Worm (Caenorhabditis elegans) whole organism, L4 larva: ENCODE results near the gene eif-3.L.

Experiments
- F26F4.8 ChIP-seq: fragments of 200-800 bp; sonication (Bioruptor generic); conservative IDR thresholded peaks from 2 replicates; pipeline ENCODE4 v1.3.6; 2022; ENCODE audit warnings: missing genetic modification characterization, missing compliant biosample characterization
- F37D6.2 ChIP-seq: sonication (generic microtip); optimal IDR thresholded peaks from 2 replicates; lab custom pipeline; 2016; ENCODE audit warnings: mild to moderate bottlenecking, missing genetic modification characterization, missing compliant biosample characterization
- F44E2.7 ChIP-seq: fragments of 200-800 bp; sonication (Bioruptor generic); IDR thresholded peaks from 2 replicates; pipeline ENCODE4 v2.1.2; 2022; ENCODE audit warnings: missing genetic modification characterization, missing compliant biosample characterization
- F49E8.2 ChIP-seq: sonication (generic microtip); optimal IDR thresholded peaks from 2 replicates; lab custom pipeline; 2016; ENCODE audit warnings: missing compliant biosample characterization, mild to moderate bottlenecking, missing genetic modification characterization, borderline replicate concordance
- ZK337.2 ChIP-seq: fragments of 200-800 bp; sonication (Bioruptor generic); IDR thresholded peaks from 2 replicates; pipeline ENCODE4 v1.3.6; 2022; ENCODE audit warnings: missing genetic modification reagents, missing genetic modification characterization, missing compliant biosample characterization
- ZK546.5 ChIP-seq, 2 experiments: sonication (generic microtip); optimal IDR thresholded peaks; 2 replicates each; lab custom pipeline; 2017; ENCODE audit warnings: missing biosample characterization in 2 of 2, missing genetic modification characterization in 2 of 2
- aha-1 ChIP-seq: fragments of 150-350 bp; peaks from one replicate; lab custom pipeline; 2014; ENCODE audit warnings: missing biosample characterization, missing genetic modification characterization
- ama-1 ChIP-seq: fragments of 150-350 bp; optimal IDR thresholded peaks from 2 replicates; lab custom pipeline; 2014; ENCODE audit warnings: inconsistent platforms, mixed read lengths
- ceh-20 ChIP-seq: fragments of 200-800 bp; sonication (Bioruptor generic); IDR thresholded peaks from 2 replicates; pipeline ENCODE4 v1.3.6; 2022; ENCODE audit warnings: missing genetic modification reagents, missing genetic modification characterization, missing compliant biosample characterization
- ceh-44 ChIP-seq: fragments of 200-800 bp; sonication (Bioruptor generic); IDR thresholded peaks from 2 replicates; pipeline ENCODE4 v1.3.6; 2022; ENCODE audit warnings: missing genetic modification reagents, missing genetic modification characterization, missing compliant biosample characterization
- ces-1 ChIP-seq: fragments of 150-350 bp; sonication (generic microtip); optimal IDR thresholded peaks from 4 replicates; lab custom pipeline; 2014; ENCODE audit warnings: missing biosample characterization, missing genetic modification reagents, missing genetic modification characterization
- cey-2 ChIP-seq: sonication (generic microtip); optimal IDR thresholded peaks from 3 replicates; lab custom pipeline; 2017; ENCODE audit warnings: missing genetic modification characterization, mild to moderate bottlenecking, missing compliant biosample characterization, antibody characterized with exemption, borderline replicate concordance; ENCODE audit not compliant: insufficient read depth
- ctbp-1 ChIP-seq: fragments of 200-800 bp; sonication (Bioruptor generic); IDR thresholded peaks from 2 replicates; pipeline ENCODE4 v1.3.6; 2022; ENCODE audit warnings: missing genetic modification reagents, missing genetic modification characterization, missing compliant biosample characterization
- dmd-9 ChIP-seq: fragments of 200-800 bp; sonication (Bioruptor generic); IDR thresholded peaks from 2 replicates; pipeline ENCODE4 v1.3.6; 2022; ENCODE audit warnings: missing genetic modification reagents, missing genetic modification characterization, missing compliant biosample characterization
- egl-27 ChIP-seq: sonication (generic microtip); optimal IDR thresholded peaks from 3 replicates; lab custom pipeline; 2017; ENCODE audit warnings: missing biosample characterization, missing genetic modification reagents, missing genetic modification characterization
- egl-43 ChIP-seq: fragments of 200-800 bp; sonication (Bioruptor generic); IDR thresholded peaks from 2 replicates; pipeline ENCODE4 v1.3.6; 2022; ENCODE audit warnings: missing genetic modification reagents, missing genetic modification characterization, missing compliant biosample characterization
- fkh-10 ChIP-seq: fragments of 150-350 bp; optimal IDR thresholded peaks from 2 replicates; lab custom pipeline; 2014; ENCODE audit warnings: missing biosample characterization, missing genetic modification reagents, missing genetic modification characterization
- fos-1 ChIP-seq: fragments of 150-350 bp; optimal IDR thresholded peaks from 2 replicates; lab custom pipeline; 2014; ENCODE audit warnings: missing biosample characterization, missing genetic modification characterization
- gei-8 ChIP-seq: fragments of 200-800 bp; sonication (Bioruptor generic); optimal IDR thresholded peaks from 2 replicates; lab custom pipeline; 2018; ENCODE audit warnings: mild to moderate bottlenecking, missing genetic modification characterization, missing compliant biosample characterization
- hif-1 ChIP-seq, 2 experiments: sonication (generic microtip); optimal IDR thresholded peaks; 2 replicates each; lab custom pipeline; 2016 to 2017; ENCODE audit warnings: missing compliant biosample characterization in 2 of 2, missing genetic modification characterization in 2 of 2, missing genetic modification reagents in 2 of 2, missing genotype in 2 of 2, mild to moderate bottlenecking in 1 of 2
- hlh-11 ChIP-seq: fragments of 200-800 bp; sonication (Bioruptor generic); optimal IDR thresholded peaks from 2 replicates; lab custom pipeline; 2018; ENCODE audit warnings: mild to moderate bottlenecking, missing genetic modification characterization, missing compliant biosample characterization
- hmg-1.1 ChIP-seq: fragments of 200-800 bp; sonication (Bioruptor generic); IDR thresholded peaks from 2 replicates; pipeline ENCODE4 v1.3.6; 2022; ENCODE audit warnings: missing genetic modification reagents, missing genetic modification characterization, missing compliant biosample characterization
- jun-1 ChIP-seq: fragments of 150-350 bp; optimal IDR thresholded peaks from 2 replicates; lab custom pipeline; 2014; ENCODE audit warnings: missing biosample characterization, missing genetic modification reagents, missing genetic modification characterization
- lim-7 ChIP-seq: fragments of 200-800 bp; sonication (Bioruptor generic); IDR thresholded peaks from 2 replicates; pipeline ENCODE4 v1.3.6; 2022; ENCODE audit warnings: missing genetic modification characterization, missing compliant biosample characterization
- lin-15B ChIP-seq: fragments of 150-350 bp; sonication (generic microtip); optimal IDR thresholded peaks from 3 replicates; lab custom pipeline; 2014; ENCODE audit warnings: missing biosample characterization, missing genetic modification characterization
- lin-38 ChIP-seq: fragments of 200-800 bp; sonication (Bioruptor generic); IDR thresholded peaks from 2 replicates; pipeline ENCODE4 v1.3.6; 2022; ENCODE audit warnings: missing genetic modification reagents, missing genetic modification characterization, missing compliant biosample characterization
- lin-39 ChIP-seq: fragments of 150-350 bp; optimal IDR thresholded peaks from 2 replicates; lab custom pipeline; 2014; ENCODE audit warnings: missing biosample characterization, missing genetic modification reagents, missing genetic modification characterization
- lir-3 ChIP-seq: sonication (generic microtip); optimal IDR thresholded peaks from 2 replicates; lab custom pipeline; 2016; ENCODE audit warnings: mild to moderate bottlenecking, missing genetic modification characterization, missing compliant biosample characterization
- madf-5 ChIP-seq, 2 experiments: fragments of 200-800 bp; sonication (Bioruptor generic); IDR thresholded peaks; 2 replicates each; pipeline ENCODE4 v1.3.6; 2022; ENCODE audit warnings: missing compliant biosample characterization in 2 of 2, missing genetic modification characterization in 2 of 2
- mdl-1 ChIP-seq, 2 experiments: fragments of 150-350 bp in 1 of 2; sonication (generic microtip) in 1 of 2; optimal IDR thresholded peaks; 2 replicates each; lab custom pipeline; 2014 to 2017; ENCODE audit warnings: missing biosample characterization in 2 of 2, missing genetic modification characterization in 2 of 2
- mdt-29 ChIP-seq: fragments of 200-800 bp; sonication (Bioruptor generic); IDR thresholded peaks from 2 replicates; pipeline ENCODE4 v1.3.6; 2022; ENCODE audit warnings: missing genetic modification reagents, missing genetic modification characterization, missing compliant biosample characterization
- mep-1 ChIP-seq: fragments of 150-350 bp; sonication (generic microtip); optimal IDR thresholded peaks from 3 replicates; lab custom pipeline; 2014; ENCODE audit warnings: missing biosample characterization, missing genetic modification characterization
- mxl-3 ChIP-seq: fragments of 200-800 bp; sonication (Bioruptor generic); optimal IDR thresholded peaks from 2 replicates; lab custom pipeline; 2018; ENCODE audit warnings: mild to moderate bottlenecking, missing genetic modification characterization, missing compliant biosample characterization
- nhr-10 ChIP-seq: fragments of 150-350 bp; optimal IDR thresholded peaks from 2 replicates; lab custom pipeline; 2014; ENCODE audit warnings: missing biosample characterization, missing genetic modification characterization
- nhr-102 ChIP-seq: sonication (generic microtip); optimal IDR thresholded peaks from 2 replicates; lab custom pipeline; 2016; ENCODE audit warnings: mild to moderate bottlenecking, missing genetic modification characterization, moderate library complexity, missing compliant biosample characterization
- nhr-111 ChIP-seq: fragments of 200-800 bp; sonication (Bioruptor generic); optimal IDR thresholded peaks from 2 replicates; lab custom pipeline; 2018; ENCODE audit warnings: mild to moderate bottlenecking, missing genetic modification characterization, missing compliant biosample characterization
- nhr-25 ChIP-seq: sonication (generic microtip); optimal IDR thresholded peaks from 2 replicates; lab custom pipeline; 2017; ENCODE audit warnings: missing genetic modification characterization, mild to moderate bottlenecking, missing compliant biosample characterization, antibody characterized with exemption, moderate library complexity, borderline replicate concordance; ENCODE audit not compliant: insufficient read depth
- nhr-28 ChIP-seq: fragments of 150-350 bp; optimal IDR thresholded peaks from 2 replicates; lab custom pipeline; 2014; ENCODE audit warnings: missing biosample characterization, missing genetic modification characterization
- php-3 ChIP-seq: fragments of 200-800 bp; sonication (Bioruptor generic); IDR thresholded peaks from 2 replicates; pipeline ENCODE4 v1.3.6; 2022; ENCODE audit warnings: missing genetic modification reagents, missing genetic modification characterization, missing compliant biosample characterization
- rbr-2 ChIP-seq: sonication (generic microtip); optimal IDR thresholded peaks from 2 replicates; lab custom pipeline; 2016; ENCODE audit warnings: missing genotype, missing genetic modification characterization, missing compliant biosample characterization
- saeg-2 ChIP-seq: fragments of 200-800 bp; sonication (Bioruptor generic); IDR thresholded peaks from 2 replicates; pipeline ENCODE4 v1.3.6; 2022; ENCODE audit warnings: missing genetic modification reagents, missing genetic modification characterization, missing compliant biosample characterization
- set-16 ChIP-seq: fragments of 200-800 bp; sonication (Bioruptor generic); IDR thresholded peaks from 2 replicates; pipeline ENCODE4 v1.3.6; 2022; ENCODE audit warnings: missing genetic modification reagents, missing genetic modification characterization, missing compliant biosample characterization
- snpc-4 ChIP-seq: fragments of 150-350 bp; optimal IDR thresholded peaks from 2 replicates; lab custom pipeline; 2014; ENCODE audit warnings: missing biosample characterization, missing genetic modification characterization
- tra-1 ChIP-seq: fragments of 200-800 bp; sonication (Bioruptor generic); IDR thresholded peaks from 2 replicates; pipeline ENCODE4 v1.3.6; 2022; ENCODE audit warnings: missing genetic modification reagents, missing genetic modification characterization, missing compliant biosample characterization
- unc-130 ChIP-seq: sonication (generic microtip); optimal IDR thresholded peaks from 2 replicates; lab custom pipeline; 2016; ENCODE audit warnings: missing genetic modification reagents, missing genetic modification characterization, missing compliant biosample characterization
- unc-39 ChIP-seq: sonication (generic microtip); optimal IDR thresholded peaks from 2 replicates; lab custom pipeline; 2017; ENCODE audit warnings: missing biosample characterization, missing genetic modification characterization
- unc-62 ChIP-seq, 3 experiments: fragments of 150-350 bp in 1 of 3; sonication (generic microtip); optimal IDR thresholded peaks in 2 of 3; peaks in 1 of 3; 1 replicate in 1 of 3; 2 replicates in 2 of 3; lab custom pipeline; 2014 to 2017; ENCODE audit warnings: missing biosample characterization in 3 of 3, missing genetic modification characterization in 3 of 3, missing genetic modification reagents in 3 of 3, missing genotype in 1 of 3
- zfp-3 ChIP-seq: fragments of 200-800 bp; sonication (Bioruptor generic); conservative IDR thresholded peaks from 2 replicates; pipeline ENCODE4 v1.3.6; 2022; ENCODE audit warnings: missing genetic modification reagents, missing genetic modification characterization, missing compliant biosample characterization
- zip-11 ChIP-seq: fragments of 200-800 bp; sonication (Bioruptor generic); IDR thresholded peaks from 2 replicates; pipeline ENCODE4 v1.3.6; 2022; ENCODE audit warnings: missing genetic modification characterization, missing compliant biosample characterization
- ztf-11 ChIP-seq: fragments of 150-350 bp; optimal IDR thresholded peaks from 2 replicates; lab custom pipeline; 2014; ENCODE audit warnings: missing biosample characterization, missing genetic modification characterization

The eif-3.L gene

ce11 chrII:5661735-5662177 lies 39.5 kb upstream of the eif-3.L start (continued):
- TF ChIP-seq hif-1 (tag; optimal IDR thresholded peaks at IDR 0.05; lab: Kevin White, UChicago) (peak; percentile 31 to 94), nhr-28 (tag; lab: Kevin White, UChicago) (peak; percentile 55), zip-11 (peak; percentile 67; the same call in 1 of the 2 replicates), unc-130 (GFP tag; lab: Kevin White, UChicago) (peak; percentile 76), cey-2 (tag; lab: Kevin White, UChicago) (no peak), ceh-20 (GFP tag; lab: Robert Waterston, UW) (peak; percentile 96), zfp-3 (GFP tag; lab: Robert Waterston, UW) (peak; percentile 98), ZK337.2 (GFP tag; lab: Robert Waterston, UW) (peak; percentile 88), lin-15B (tag; lab: Kevin White, UChicago) (no peak), ZK546.5 (tag; optimal IDR thresholded peaks at IDR 0.05; lab: Kevin White, UChicago) (no peak), gei-8 (GFP tag; lab: Kevin White, UChicago) (peak; percentile 97), lim-7 (peak; percentile 95), tra-1 (GFP tag; lab: Robert Waterston, UW) (peak; percentile 97), ztf-11 (tag; lab: Kevin White, UChicago) (peak; percentile 29), mxl-3 (GFP tag; lab: Kevin White, UChicago) (peak; percentile 88), mdl-1 (tag; optimal IDR thresholded peaks at IDR 0.05; lab: Kevin White, UChicago) (peak; percentile 85 to 87), lin-38 (peak; percentile 89), hlh-11 (tag; lab: Kevin White, UChicago) (peak; percentile 87), fkh-10 (GFP tag; lab: Kevin White, UChicago) (peak; percentile 85), nhr-10 (tag; lab: Kevin White, UChicago) (peak; percentile 77), nhr-111 (GFP tag; lab: Kevin White, UChicago) (peak; percentile 99), hmg-1.1 (peak; percentile 97), aha-1 (tag; lab: Kevin White, UChicago) (peak; percentile 99), ctbp-1 (GFP tag; lab: Robert Waterston, UW) (peak; percentile 99), lir-3 (tag; lab: Kevin White, UChicago) (peak; percentile 72), mep-1 (tag; lab: Kevin White, UChicago) (peak; percentile 90), egl-43 (GFP tag; lab: Robert Waterston, UW) (peak; percentile 99), jun-1 (tag; lab: Kevin White, UChicago) (peak; percentile 33), F44E2.7 (GFP tag; lab: Robert Waterston, UW) (peak; percentile 94), F26F4.8 (GFP tag; lab: Robert Waterston, UW) (peak; percentile 57; the same call in 1 of the 2 replicates), madf-5 (GFP tag; IDR thresholded peaks at IDR 0.05; lab: Robert Waterston, UW) (peak; percentile 95 to 98), unc-39 (tag; lab: Kevin White, UChicago) (no peak), unc-62 (GFP tag; optimal IDR thresholded peaks at IDR 0.05 in 1 of 2; lab: Kevin White, UChicago) (peak in 1 of 2 experiments; percentile 100), unc-62 (tag; optimal IDR thresholded peaks at IDR 0.05; lab: Kevin White, UChicago) (peak; percentile 45), ceh-44 (GFP tag; lab: Robert Waterston, UW) (peak; percentile 34; the same call in 1 of the 2 replicates), egl-27 (tag; lab: Kevin White, UChicago) (peak; percentile 78), snpc-4 (no peak), F49E8.2 (tag; lab: Kevin White, UChicago) (peak; percentile 88), nhr-25 (tag; lab: Kevin White, UChicago) (peak; percentile 2), fos-1 (tag; lab: Kevin White, UChicago) (no peak), lin-39 (tag; lab: Kevin White, UChicago) (no peak), ama-1 (lab: Kevin White, UChicago) (peak; percentile 100), ces-1 (GFP tag; lab: Kevin White, UChicago) (no peak), saeg-2 (GFP tag; lab: Robert Waterston, UW) (peak; percentile 95), mdt-29 (GFP tag; lab: Robert Waterston, UW) (peak; percentile 94), php-3 (peak; percentile 90), set-16 (GFP tag; lab: Robert Waterston, UW) (peak; percentile 99), rbr-2 (tag; lab: Kevin White, UChicago) (peak; percentile 96), F37D6.2 (tag; lab: Kevin White, UChicago) (peak; percentile 91), dmd-9 (GFP tag; lab: Robert Waterston, UW) (peak; percentile 80), nhr-102 (peak; percentile 70)
